Fruit fly (Drosophila melanogaster) whole organism, prepupa: ENCODE measurements around the gene CG31213.

Experiments
- Blimp-1 ChIP-seq: fragments of 200-800 bp; sonication (Bioruptor generic); optimal IDR thresholded peaks from 3 replicates; lab custom pipeline; 2017; ENCODE audit warnings: missing biosample characterization, missing genetic modification characterization, mild to moderate bottlenecking, moderate library complexity, missing genetic modification reagents
- CG16779 ChIP-seq: fragments of 200-800 bp; sonication (Bioruptor generic); optimal IDR thresholded peaks from 3 replicates; lab custom pipeline; 2017; ENCODE audit warnings: missing biosample characterization, mild to moderate bottlenecking, missing genetic modification characterization
- CG6854 ChIP-seq: fragments of 200-800 bp; sonication (Bioruptor generic); optimal IDR thresholded peaks from 2 replicates; lab custom pipeline; 2017; ENCODE audit warnings: missing biosample characterization, mild to moderate bottlenecking, missing genetic modification characterization
- Gug ChIP-seq: fragments of 200-800 bp; sonication (Bioruptor generic); IDR thresholded peaks from 2 replicates; pipeline ENCODE4 v1.3.6; 2022; ENCODE audit warnings: missing biosample characterization, missing genetic modification characterization
- Hr39 ChIP-seq: fragments of 200-800 bp; sonication (Bioruptor generic); optimal IDR thresholded peaks from 2 replicates; lab custom pipeline; 2016; ENCODE audit warnings: missing biosample characterization, missing genetic modification characterization
- Lpt ChIP-seq: fragments of 200-800 bp; sonication (Bioruptor generic); optimal IDR thresholded peaks from 3 replicates; lab custom pipeline; 2016; ENCODE audit warnings: missing biosample characterization, missing genetic modification characterization
- Met ChIP-seq: fragments of 200-800 bp; sonication (Bioruptor generic); optimal IDR thresholded peaks from 3 replicates; lab custom pipeline; 2016; ENCODE audit warnings: missing biosample characterization, missing genetic modification characterization
- acj6 ChIP-seq: fragments of 200-800 bp; sonication (Bioruptor generic); optimal IDR thresholded peaks from 3 replicates; lab custom pipeline; 2016; ENCODE audit warnings: missing biosample characterization, missing genetic modification characterization
- fd85E ChIP-seq: fragments of 200-800 bp; sonication (Bioruptor generic); optimal IDR thresholded peaks from 3 replicates; lab custom pipeline; 2016; ENCODE audit warnings: missing biosample characterization, missing genetic modification characterization
- svp ChIP-seq: fragments of 200-800 bp; sonication (Bioruptor generic); peaks from one replicate; lab custom pipeline; 2016; ENCODE audit warnings: missing biosample characterization, missing genetic modification characterization
- topi ChIP-seq: fragments of 200-800 bp; sonication (Bioruptor generic); optimal IDR thresholded peaks from 3 replicates; lab custom pipeline; 2016; ENCODE audit warnings: missing biosample characterization, missing genetic modification characterization

DNA sequence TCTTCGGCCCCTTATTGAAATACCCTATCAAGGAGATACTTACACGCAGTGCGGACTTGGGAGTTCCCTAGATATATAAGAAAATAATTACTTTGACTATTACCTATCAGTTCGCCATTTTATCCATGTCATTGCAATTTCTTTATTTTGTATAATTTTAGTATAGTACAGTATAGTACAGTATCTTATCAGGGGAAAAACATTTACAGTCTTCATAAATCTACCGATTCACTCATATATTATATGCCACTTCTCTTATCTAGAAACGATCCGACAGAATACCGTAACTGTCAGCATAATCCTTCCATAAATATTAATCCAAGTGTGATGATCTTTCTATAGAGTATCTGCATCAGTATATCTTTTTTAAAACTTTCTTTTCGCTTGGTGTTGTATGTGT is 23.7 kb downstream of the CG31213 start:
- TF ChIP-seq CG16779 (tag; lab: Kevin White, UChicago) (no peak), CG6854 (no peak), acj6 (GFP tag; lab: Kevin White, UChicago) (peak; percentile 35), Hr39 (GFP tag; lab: Kevin White, UChicago) (no peak), Gug (GFP tag; lab: Robert Waterston, UW) (no peak), Met (GFP tag; lab: Kevin White, UChicago) (no peak), svp (peak; percentile 17), fd85E (GFP tag; lab: Kevin White, UChicago) (no peak), topi (no peak), Blimp-1 (GFP tag; lab: Kevin White, UChicago) (no peak), Lpt (GFP tag; lab: Kevin White, UChicago) (peak; percentile 44)
